Fruit fly (Drosophila melanogaster): ENCODE data around the gene CG34129.

CG34129 gene

DNA sequence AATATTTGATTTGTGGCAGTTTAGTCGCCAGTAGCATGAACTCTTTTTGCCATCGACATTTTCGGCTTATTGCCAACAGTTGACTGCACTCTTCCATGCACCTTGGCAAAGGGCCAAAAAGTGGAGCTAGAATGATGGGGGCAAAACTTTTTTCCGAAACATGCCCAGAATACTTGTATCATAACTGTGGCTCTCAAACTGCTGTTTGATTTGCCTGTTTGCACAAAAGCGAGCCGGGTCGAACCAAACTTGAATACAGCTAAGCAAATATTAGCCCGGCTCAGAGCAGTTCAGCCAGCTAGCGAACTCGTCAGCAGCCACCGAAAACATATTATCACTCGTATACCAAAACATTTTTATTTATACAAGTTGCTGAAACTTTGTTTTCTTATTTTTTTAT, 47.9 kb upstream of the CG34129 start (continued):
- TF ChIP-seq CG8388 (GFP tag; optimal IDR thresholded peaks at IDR 0.05): no peak
- peak; percentile 47 for TF ChIP-seq NfI (GFP tag; optimal IDR thresholded peaks at IDR 0.05)
- no peak for TF ChIP-seq Doc2 (GFP tag; IDR thresholded peaks at IDR 0.05)
- no peak for TF ChIP-seq zen2 (GFP tag; IDR thresholded peaks at IDR 0.05; ENCODE audit: partially characterized antibody)
- TF ChIP-seq Deaf1 (tag; optimal IDR thresholded peaks at IDR 0.05): no peak
- no peak for TF ChIP-seq exex (tag; optimal IDR thresholded peaks at IDR 0.05)
- TF ChIP-seq crc (GFP tag; optimal IDR thresholded peaks at IDR 0.05): peak; percentile 41
- peak; percentile 50 for TF ChIP-seq CG17912 (GFP tag; optimal IDR thresholded peaks at IDR 0.05)
- TF ChIP-seq tna (GFP tag; IDR thresholded peaks at IDR 0.05; ENCODE audit: partially characterized antibody): no peak
- no peak for TF ChIP-seq jing (GFP tag; optimal IDR thresholded peaks at IDR 0.05)
- no peak for TF ChIP-seq pzg (GFP tag; optimal IDR thresholded peaks at IDR 0.05)
- TF ChIP-seq CG17568 (GFP tag; optimal IDR thresholded peaks at IDR 0.05): no peak
- no peak for TF ChIP-seq phol (tag; optimal IDR thresholded peaks at IDR 0.05)
- TF ChIP-seq vvl (GFP tag; IDR thresholded peaks at IDR 0.05): peak; percentile 20; the same call in 1 of the 2 replicates
- no peak for TF ChIP-seq nmo (GFP tag; optimal IDR thresholded peaks at IDR 0.05)
- TF ChIP-seq zf30C (GFP tag; optimal IDR thresholded peaks at IDR 0.05): no peak
- TF ChIP-seq z (GFP tag; IDR thresholded peaks at IDR 0.05): no peak
- peak; percentile 25 for TF ChIP-seq Mes4 (GFP tag; optimal IDR thresholded peaks at IDR 0.05)
- TF ChIP-seq sisA (GFP tag; IDR thresholded peaks at IDR 0.05): no peak
- no peak for TF ChIP-seq usp (GFP tag; optimal IDR thresholded peaks at IDR 0.05)
- TF ChIP-seq Vsx1 (GFP tag; optimal IDR thresholded peaks at IDR 0.05): peak; percentile 16
- peak; percentile 47; the same call in 1 of the 2 replicates for TF ChIP-seq CG5953 (GFP tag; IDR thresholded peaks at IDR 0.05)
- peak; percentile 55 for TF ChIP-seq Sox100B (GFP tag; optimal IDR thresholded peaks at IDR 0.05)
- no peak for TF ChIP-seq Hsf (GFP tag; optimal IDR thresholded peaks at IDR 0.05)
- TF ChIP-seq bbx (GFP tag; IDR thresholded peaks at IDR 0.05; ENCODE audit: partially characterized antibody): no peak
- TF ChIP-seq MTF-1 (GFP tag; optimal IDR thresholded peaks at IDR 0.05; ENCODE audit: borderline replicate concordance): peak; percentile 28
- TF ChIP-seq Atf6 (GFP tag; IDR thresholded peaks at IDR 0.05): peak; percentile 79
- peak; percentile 8 for TF ChIP-seq CG8089 (GFP tag; optimal IDR thresholded peaks at IDR 0.05)
- peak; percentile 48 for TF ChIP-seq CG34376 (GFP tag; optimal IDR thresholded peaks at IDR 0.05)
- no peak for TF ChIP-seq CG4424 (GFP tag; optimal IDR thresholded peaks at IDR 0.05)
- peak; percentile 15 for TF ChIP-seq Oli (tag; optimal IDR thresholded peaks at IDR 0.05)
- TF ChIP-seq BtbVII (GFP tag; optimal IDR thresholded peaks at IDR 0.05): peak; percentile 64
- TF ChIP-seq pros (GFP tag; optimal IDR thresholded peaks at IDR 0.05): no peak
- TF ChIP-seq crol (GFP tag; IDR thresholded peaks at IDR 0.05): no peak

DNA sequence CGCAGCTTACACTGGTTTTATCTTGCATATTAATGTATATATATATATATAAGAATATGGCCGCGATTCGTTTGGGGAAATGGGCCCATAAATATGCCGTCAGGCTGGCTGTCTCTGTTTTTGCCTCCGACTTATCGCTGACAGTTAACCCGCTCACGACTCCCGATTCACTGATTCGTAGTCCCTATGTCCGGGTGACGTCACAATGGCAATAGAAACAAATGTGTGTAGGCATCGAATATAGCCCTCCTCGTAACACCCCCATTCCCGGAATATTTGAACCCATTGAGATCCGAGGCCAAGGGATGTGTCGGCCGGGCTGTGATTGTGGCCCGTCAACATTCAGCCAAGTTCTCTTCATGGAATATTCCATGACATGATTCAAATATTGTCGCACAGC, 46.5 kb upstream of the CG34129 start:
- TF ChIP-seq CG8944 (GFP tag; optimal IDR thresholded peaks at IDR 0.05): no peak
- TF ChIP-seq CG8388 (GFP tag; optimal IDR thresholded peaks at IDR 0.05): no peak
- TF ChIP-seq Deaf1 (tag; optimal IDR thresholded peaks at IDR 0.05): no peak
- TF ChIP-seq Atf3 (GFP tag; optimal IDR thresholded peaks at IDR 0.05): no peak
- TF ChIP-seq CG10209 (GFP tag; optimal IDR thresholded peaks at IDR 0.05): no peak
- TF ChIP-seq CG13894 (tag; optimal IDR thresholded peaks at IDR 0.05): peak; percentile 93
- no peak for TF ChIP-seq sim (GFP tag; IDR thresholded peaks at IDR 0.05)

DNA sequence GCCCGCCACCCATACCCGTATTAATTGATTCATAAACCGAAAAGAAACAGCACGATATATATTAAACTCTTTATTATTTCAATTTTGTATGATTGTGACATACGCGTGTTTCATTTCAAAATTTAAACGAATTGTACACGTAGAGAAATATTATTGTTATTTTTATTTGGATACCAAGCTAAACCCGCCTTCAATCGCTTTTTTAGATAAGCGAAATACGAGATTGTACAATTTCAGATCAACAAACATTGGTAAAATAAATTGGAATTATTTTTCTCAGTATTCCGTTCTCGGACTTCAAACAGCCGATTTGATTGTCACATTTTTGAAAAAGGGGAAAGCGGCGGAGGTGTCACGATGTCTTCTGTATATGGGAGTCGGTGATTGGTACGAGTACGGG, 44.0 kb upstream of the CG34129 start:
- TF ChIP-seq CG8388 (GFP tag; optimal IDR thresholded peaks at IDR 0.05) (peak; percentile 17), CG17568 (GFP tag; optimal IDR thresholded peaks at IDR 0.05) (no peak), CG34224 (GFP tag; IDR thresholded peaks at IDR 0.05; ENCODE audit: partially characterized antibody) (no peak), cato (GFP tag; optimal IDR thresholded peaks at IDR 0.05; ENCODE audit: borderline replicate concordance) (no peak), CG4730 (GFP tag; IDR thresholded peaks at IDR 0.05) (no peak), CG10274 (GFP tag; optimal IDR thresholded peaks at IDR 0.05) (no peak), ro (GFP tag; IDR thresholded peaks at IDR 0.05) (no peak), CG8478 (optimal IDR thresholded peaks at IDR 0.05) (no peak), CG17361 (GFP tag; IDR thresholded peaks at IDR 0.05) (0 out of 3 replicates have a peak, but pooled peaks have one; percentile 31), yki (optimal IDR thresholded peaks at IDR 0.05) (no peak), CG4404 (GFP tag; IDR thresholded peaks at IDR 0.05) (no peak), dati (GFP tag; IDR thresholded peaks at IDR 0.05) (no peak), CG6791 (GFP tag; IDR thresholded peaks at IDR 0.05; ENCODE audit: partially characterized antibody) (no peak), repo (GFP tag; optimal IDR thresholded peaks at IDR 0.05) (no peak)

Measured in whole organism, embryonic.